Fruit fly (Drosophila melanogaster) whole organism, embryonic: ENCODE data around the gene CG43895.
A peak's percentile ranks its signal among the peaks of the same experiment; 100 is the strongest.

Experiments
- CG10274 ChIP-seq: fragments of 200-800 bp; sonication (Bioruptor generic); optimal IDR thresholded peaks from 3 replicates; lab custom pipeline; 2017; ENCODE audit warnings: missing biosample characterization, mild to moderate bottlenecking, missing genetic modification characterization
- CG10321 ChIP-seq: fragments of 200-800 bp; sonication (Bioruptor generic); IDR thresholded peaks from 2 replicates; pipeline ENCODE4 v1.3.6; 2022; ENCODE audit warnings: missing biosample characterization, missing genetic modification characterization
- CG10366 ChIP-seq: fragments of 200-800 bp; sonication (Bioruptor generic); IDR thresholded peaks from 2 replicates; pipeline ENCODE4 v1.3.6; 2022; ENCODE audit warnings: missing biosample characterization, missing genetic modification characterization
- CG11093 ChIP-seq: fragments of 200-800 bp; sonication (Bioruptor generic); IDR thresholded peaks from 3 replicates; pipeline ENCODE4 v1.3.6; 2022; ENCODE audit warnings: missing biosample characterization, missing genetic modification characterization
- CG11456 ChIP-seq: fragments of 200-800 bp; sonication (Bioruptor generic); IDR thresholded peaks from 3 replicates; pipeline ENCODE4 v1.3.6; 2022; ENCODE audit warnings: missing biosample characterization, missing genetic modification characterization
- CG11504 ChIP-seq: fragments of 200-800 bp; sonication (Bioruptor generic); optimal IDR thresholded peaks from 3 replicates; lab custom pipeline; 2019; ENCODE audit warnings: missing biosample characterization, mild to moderate bottlenecking, missing genetic modification characterization, moderate library complexity
- CG12104 ChIP-seq: fragments of 200-800 bp; sonication (Bioruptor generic); optimal IDR thresholded peaks from 3 replicates; lab custom pipeline; 2016; ENCODE audit warnings: missing biosample characterization, missing genetic modification characterization
- CG12299 ChIP-seq: fragments of 200-800 bp; sonication (Bioruptor generic); optimal IDR thresholded peaks from 2 replicates; lab custom pipeline; 2018; ENCODE audit warnings: missing biosample characterization, mild to moderate bottlenecking, missing genetic modification characterization
- CG12942 ChIP-seq: fragments of 200-800 bp; sonication (Bioruptor generic); optimal IDR thresholded peaks from 3 replicates; lab custom pipeline; 2016; ENCODE audit warnings: missing biosample characterization, missing genetic modification characterization
- CG14860 ChIP-seq: fragments of 200-800 bp; sonication (Bioruptor generic); IDR thresholded peaks from 3 replicates; pipeline ENCODE4 v1.3.6; 2022; ENCODE audit warnings: missing biosample characterization, missing genetic modification characterization; ENCODE audit not compliant: partially characterized antibody
- CG15479 ChIP-seq: fragments of 200-800 bp; sonication (Bioruptor generic); optimal IDR thresholded peaks from 3 replicates; lab custom pipeline; 2019; ENCODE audit warnings: missing biosample characterization, mild to moderate bottlenecking, missing genetic modification characterization, moderate library complexity
- CG17186 ChIP-seq: fragments of 200-800 bp; sonication (Bioruptor generic); optimal IDR thresholded peaks from 3 replicates; lab custom pipeline; 2017; ENCODE audit warnings: missing biosample characterization, missing genetic modification reagents, missing genetic modification characterization
- CG2116 ChIP-seq: fragments of 200-800 bp; sonication (Bioruptor generic); optimal IDR thresholded peaks from 3 replicates; lab custom pipeline; 2018; ENCODE audit warnings: missing biosample characterization, mild to moderate bottlenecking, missing genetic modification characterization
- CG2712 ChIP-seq: fragments of 200-800 bp; optimal IDR thresholded peaks from 3 replicates; lab custom pipeline; 2019; ENCODE audit warnings: missing biosample characterization, mild to moderate bottlenecking, missing genetic modification characterization, moderate library complexity
- CG3995 ChIP-seq: fragments of 200-800 bp; sonication (Bioruptor generic); optimal IDR thresholded peaks from 3 replicates; lab custom pipeline; 2016; ENCODE audit warnings: missing biosample characterization, missing genetic modification characterization
- CG6791 ChIP-seq: fragments of 200-800 bp; sonication (Bioruptor generic); IDR thresholded peaks from 3 replicates; pipeline ENCODE4 v1.3.6; 2022; ENCODE audit warnings: missing biosample characterization, missing genetic modification characterization; ENCODE audit not compliant: partially characterized antibody
- CG7786 ChIP-seq: fragments of 200-800 bp; sonication (Bioruptor generic); optimal IDR thresholded peaks from 2 replicates; lab custom pipeline; 2016; ENCODE audit warnings: missing biosample characterization, missing genetic modification characterization
- CG8089 ChIP-seq: fragments of 200-800 bp; sonication (Bioruptor generic); optimal IDR thresholded peaks from 3 replicates; lab custom pipeline; 2016; ENCODE audit warnings: missing biosample characterization, missing genetic modification characterization
- Dbx ChIP-seq: fragments of 200-800 bp; sonication (Bioruptor generic); IDR thresholded peaks from 3 replicates; pipeline ENCODE4 v1.3.6; 2022; ENCODE audit warnings: missing biosample characterization, missing genetic modification characterization
- Ets65A ChIP-seq: fragments of 200-800 bp; sonication (Bioruptor generic); peaks from one replicate; lab custom pipeline; 2016; ENCODE audit warnings: missing biosample characterization, missing genetic modification characterization
- HLH4C ChIP-seq: fragments of 200-800 bp; sonication (Bioruptor generic); IDR thresholded peaks from 3 replicates; pipeline ENCODE4 v1.3.6; 2022; ENCODE audit warnings: missing biosample characterization, missing genetic modification characterization; ENCODE audit not compliant: partially characterized antibody
- HmgZ ChIP-seq: fragments of 200-800 bp; sonication (Bioruptor generic); optimal IDR thresholded peaks from 2 replicates; lab custom pipeline; 2018; ENCODE audit warnings: missing biosample characterization, mild to moderate bottlenecking, missing genetic modification characterization
- Lim3 ChIP-seq: fragments of 200-800 bp; sonication (Bioruptor generic); IDR thresholded peaks from 2 replicates; pipeline ENCODE4 v1.3.6; 2022; ENCODE audit warnings: missing biosample characterization, missing genetic modification characterization
- MTF-1 ChIP-seq: fragments of 200-800 bp; sonication (Bioruptor generic); optimal IDR thresholded peaks from 2 replicates; lab custom pipeline; 2018; ENCODE audit warnings: missing biosample characterization, mild to moderate bottlenecking, missing genetic modification characterization, borderline replicate concordance
- Nf-YC ChIP-seq: fragments of 200-800 bp; optimal IDR thresholded peaks from 3 replicates; lab custom pipeline; 2019; ENCODE audit warnings: missing biosample characterization, mild to moderate bottlenecking, missing genetic modification characterization, moderate library complexity
- Opbp ChIP-seq: fragments of 200-800 bp; sonication (Bioruptor generic); IDR thresholded peaks from 3 replicates; pipeline ENCODE4 v1.3.6; 2022; ENCODE audit warnings: missing biosample characterization, missing genetic modification characterization; ENCODE audit not compliant: partially characterized antibody
- Rx ChIP-seq: fragments of 200-800 bp; sonication (Bioruptor generic); IDR thresholded peaks from 2 replicates; pipeline ENCODE4 v1.3.6; 2022; ENCODE audit warnings: missing biosample characterization, missing genetic modification characterization
- Scr ChIP-seq: fragments of 200-800 bp; sonication (Bioruptor generic); IDR thresholded peaks from 2 replicates; pipeline ENCODE4 v1.3.6; 2022; ENCODE audit warnings: missing biosample characterization, missing genetic modification characterization; ENCODE audit not compliant: partially characterized antibody
- Side ChIP-seq: fragments of 200-800 bp; sonication (Bioruptor generic); optimal IDR thresholded peaks from 2 replicates; lab custom pipeline; 2016; ENCODE audit warnings: missing biosample characterization, missing genetic modification characterization
- Sry-δ ChIP-seq: fragments of 200-800 bp; sonication (Bioruptor generic); optimal IDR thresholded peaks from 2 replicates; lab custom pipeline; 2016; ENCODE audit warnings: missing biosample characterization, missing genetic modification characterization
- abd-A ChIP-seq: fragments of 200-800 bp; sonication (Bioruptor generic); optimal IDR thresholded peaks from 3 replicates; lab custom pipeline; 2019; ENCODE audit warnings: missing biosample characterization, mild to moderate bottlenecking, missing genetic modification characterization, moderate library complexity
- ap ChIP-seq: fragments of 200-800 bp; sonication (Bioruptor generic); IDR thresholded peaks from 2 replicates; pipeline ENCODE4 v1.3.6; 2022; ENCODE audit warnings: missing biosample characterization, missing genetic modification characterization
- ato ChIP-seq: fragments of 200-800 bp; sonication (Bioruptor generic); IDR thresholded peaks from 2 replicates; pipeline ENCODE4 v1.3.6; 2022; ENCODE audit warnings: missing biosample characterization, missing genetic modification characterization; ENCODE audit not compliant: partially characterized antibody
- chm ChIP-seq: fragments of 200-800 bp; sonication (Bioruptor generic); IDR thresholded peaks from 2 replicates; pipeline ENCODE4 v1.3.6; 2022; ENCODE audit warnings: missing biosample characterization, missing genetic modification characterization
- dm ChIP-seq: fragments of 200-800 bp; sonication (Bioruptor generic); optimal IDR thresholded peaks from 3 replicates; lab custom pipeline; 2016; ENCODE audit warnings: missing biosample characterization, missing genetic modification characterization
- dysf ChIP-seq: fragments of 200-800 bp; sonication (Bioruptor generic); IDR thresholded peaks from 3 replicates; pipeline ENCODE4 v1.3.6; 2022; ENCODE audit warnings: missing biosample characterization, missing genetic modification characterization
- en ChIP-seq: fragments of 200-800 bp; sonication (Bioruptor generic); optimal IDR thresholded peaks from 2 replicates; lab custom pipeline; 2016; ENCODE audit warnings: missing biosample characterization, missing genetic modification characterization
- fd102C ChIP-seq: fragments of 200-800 bp; sonication (Bioruptor generic); optimal IDR thresholded peaks from 2 replicates; lab custom pipeline; 2018; ENCODE audit warnings: missing biosample characterization, mild to moderate bottlenecking, missing genetic modification characterization, moderate library complexity
- gfzf ChIP-seq: fragments of 200-800 bp; sonication (Bioruptor generic); optimal IDR thresholded peaks from 2 replicates; lab custom pipeline; 2016; ENCODE audit warnings: missing biosample characterization, mild to moderate bottlenecking, missing genetic modification characterization, moderate library complexity
- hbn ChIP-seq: fragments of 200-800 bp; sonication (Bioruptor generic); IDR thresholded peaks from 2 replicates; pipeline ENCODE4 v1.3.6; 2022; ENCODE audit warnings: missing biosample characterization, missing genetic modification characterization; ENCODE audit not compliant: partially characterized antibody
- her ChIP-seq: fragments of 200-800 bp; sonication (Bioruptor generic); optimal IDR thresholded peaks from 2 replicates; lab custom pipeline; 2016; ENCODE audit warnings: missing biosample characterization, missing genetic modification characterization
- kah ChIP-seq: fragments of 200-800 bp; sonication (Bioruptor generic); optimal IDR thresholded peaks from 2 replicates; lab custom pipeline; 2018; ENCODE audit warnings: missing biosample characterization, mild to moderate bottlenecking, missing genetic modification characterization
- luna ChIP-seq: fragments of 200-800 bp; sonication (Bioruptor generic); optimal IDR thresholded peaks from 2 replicates; lab custom pipeline; 2016; ENCODE audit warnings: missing biosample characterization, missing genetic modification characterization
- repo ChIP-seq: fragments of 200-800 bp; sonication (Bioruptor generic); optimal IDR thresholded peaks from 2 replicates; lab custom pipeline; 2016; ENCODE audit warnings: missing biosample characterization, missing genetic modification characterization
- shn ChIP-seq: fragments of 200-800 bp; sonication (Bioruptor generic); optimal IDR thresholded peaks from 3 replicates; lab custom pipeline; 2016; ENCODE audit warnings: missing biosample characterization, missing genetic modification characterization
- slbo ChIP-seq: fragments of 200-800 bp; sonication (Bioruptor generic); IDR thresholded peaks from 2 replicates; pipeline ENCODE4 v1.3.6; 2022; ENCODE audit warnings: missing biosample characterization, missing genetic modification characterization
- sna ChIP-seq: fragments of 200-800 bp; sonication (Bioruptor generic); IDR thresholded peaks from 2 replicates; pipeline ENCODE4 v1.3.6; 2022; ENCODE audit warnings: missing biosample characterization, missing genetic modification characterization; ENCODE audit not compliant: partially characterized antibody
- sob ChIP-seq: fragments of 200-800 bp; sonication (Bioruptor generic); IDR thresholded peaks from 2 replicates; pipeline ENCODE4 v1.3.6; 2022; ENCODE audit warnings: missing biosample characterization, missing genetic modification characterization
- stwl ChIP-seq: fragments of 200-800 bp; sonication (Bioruptor generic); optimal IDR thresholded peaks from 3 replicates; lab custom pipeline; 2018; ENCODE audit warnings: missing biosample characterization, mild to moderate bottlenecking, missing genetic modification characterization, moderate library complexity
- vnd ChIP-seq: fragments of 200-800 bp; sonication (Bioruptor generic); IDR thresholded peaks from 3 replicates; pipeline ENCODE4 v1.3.6; 2022; ENCODE audit warnings: missing biosample characterization, missing genetic modification characterization; ENCODE audit not compliant: partially characterized antibody
- zfh2 ChIP-seq: fragments of 200-800 bp; sonication (Bioruptor generic); optimal IDR thresholded peaks from 2 replicates; lab custom pipeline; 2016; ENCODE audit warnings: missing biosample characterization, missing genetic modification characterization

Gene CG43895

dm6 chr3L:21841079-21841478 lies 27.6 kb upstream of the CG43895 start, which contains the start of gene P5CDh1 (continued):
- TF ChIP-seq CG15479 (GFP tag; lab: Kevin White, UChicago) (no peak), shn (GFP tag; lab: Kevin White, UChicago) (peak; percentile 33), luna (peak; percentile 18), CG10321 (GFP tag; lab: Robert Waterston, UW) (no peak), slbo (GFP tag; lab: Robert Waterston, UW) (peak; percentile 59; the same call in 1 of the 2 replicates), CG14860 (peak; percentile 81), Nf-YC (tag; lab: Kevin White, UChicago) (peak; percentile 70), hbn (peak; percentile 88), Side (GFP tag; lab: Kevin White, UChicago) (peak; percentile 29), Dbx (peak; percentile 47; the same call in 1 of the 3 replicates), Lim3 (GFP tag; lab: Robert Waterston, UW) (no peak), CG3995 (no peak), en (GFP tag; lab: Kevin White, UChicago) (no peak), CG11093 (no peak), CG10274 (GFP tag; lab: Kevin White, UChicago) (no peak), CG7786 (GFP tag; lab: Kevin White, UChicago) (peak; percentile 3), CG11456 (GFP tag; lab: Robert Waterston, UW) (peak; percentile 67; the same call in 2 of the 3 replicates), vnd (GFP tag; lab: Robert Waterston, UW) (peak; percentile 75), abd-A (tag; lab: Kevin White, UChicago) (peak; percentile 2), ap (GFP tag; lab: Robert Waterston, UW) (no peak), sob (peak; percentile 80), CG2712 (tag; lab: Kevin White, UChicago) (peak; percentile 24), fd102C (GFP tag; lab: Kevin White, UChicago) (no peak), dysf (GFP tag; lab: Robert Waterston, UW) (peak; percentile 48; the same call in 1 of the 3 replicates), Scr (GFP tag; lab: Robert Waterston, UW) (peak; percentile 86), CG12104 (GFP tag; lab: Kevin White, UChicago) (no peak), CG6791 (GFP tag; lab: Robert Waterston, UW) (peak; percentile 83), Sry-δ (GFP tag; lab: Kevin White, UChicago) (peak; percentile 81), Rx (GFP tag; lab: Robert Waterston, UW) (no peak), CG12942 (GFP tag; lab: Kevin White, UChicago) (peak; percentile 15), gfzf (peak; percentile 55), HLH4C (GFP tag; lab: Robert Waterston, UW) (peak; percentile 87), CG8089 (peak; percentile 15), CG12299 (tag; lab: Kevin White, UChicago) (peak; percentile 52), HmgZ (peak; percentile 72), dm (no peak), sna (GFP tag; lab: Robert Waterston, UW) (peak; percentile 90), her (GFP tag; lab: Kevin White, UChicago) (peak; percentile 48), CG2116 (peak; percentile 90), ato (GFP tag; lab: Robert Waterston, UW) (peak; percentile 91), zfh2 (peak; percentile 49), Ets65A (GFP tag; lab: Kevin White, UChicago) (peak; percentile 95), stwl (tag; lab: Kevin White, UChicago) (peak; percentile 75), chm (peak; percentile 53; the same call in 1 of the 2 replicates), CG17186 (GFP tag; lab: Kevin White, UChicago) (peak; percentile 27), repo (GFP tag; lab: Kevin White, UChicago) (no peak), MTF-1 (GFP tag; lab: Kevin White, UChicago) (peak; percentile 1), CG10366 (no peak), CG11504 (tag; lab: Kevin White, UChicago) (peak; percentile 19), Opbp (peak; percentile 90), kah (GFP tag; lab: Kevin White, UChicago) (no peak)
